Worm (Caenorhabditis elegans): ENCODE measurements around the gene T06C12.14.

DNA sequence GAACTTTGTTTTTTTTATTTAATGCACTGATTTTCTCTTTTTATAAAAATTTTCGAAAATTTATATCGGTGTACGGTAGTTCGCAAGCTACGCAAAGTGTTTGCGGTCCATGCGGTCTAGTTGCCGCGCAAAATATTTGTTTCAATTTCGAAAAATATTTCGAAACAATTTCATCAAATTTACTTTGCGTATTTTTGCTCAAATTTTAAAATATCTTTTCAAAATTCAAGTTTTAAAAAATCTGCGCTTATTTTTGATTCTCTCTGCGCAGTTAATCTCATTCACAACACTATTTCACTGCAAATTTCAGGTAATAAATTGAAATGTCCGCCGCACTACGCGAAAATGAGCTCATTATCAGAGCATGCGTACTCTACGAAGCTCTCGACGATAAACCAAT is 32.4 kb upstream of the T06C12.14 start, which contains the start of gene fbxa-197:
- TF ChIP-seq cebp-2 (GFP tag; IDR thresholded peaks at IDR 0.05) (no peak), ama-1 (optimal IDR thresholded peaks at IDR 0.05) (no peak), ama-1 (GFP tag; optimal IDR thresholded peaks at IDR 0.05) (no peak), mel-28 (tag; optimal IDR thresholded peaks at IDR 0.05; ENCODE audit: borderline replicate concordance) (no peak)
